Fruit fly (Drosophila melanogaster): ENCODE data around the gene MFS10.

dm6 chrX:13130175-13130822 is 1.5 kb downstream of the MFS10 start:
- TF ChIP-seq Mnt (GFP tag; optimal IDR thresholded peaks at IDR 0.05) (no peak), Crg-1 (GFP tag; optimal IDR thresholded peaks at IDR 0.05) (no peak), kay (GFP tag; ENCODE audit: borderline replicate concordance) (peak; percentile 56), bab1 (GFP tag; optimal IDR thresholded peaks at IDR 0.05) (no peak), Clk (GFP tag; optimal IDR thresholded peaks at IDR 0.05) (no peak), CG14711 (tag; optimal IDR thresholded peaks at IDR 0.05) (peak; percentile 35)

Data from whole organism, adult.